Worm (Caenorhabditis elegans): ENCODE results near the gene clec-218.

Gene clec-218

DNA sequence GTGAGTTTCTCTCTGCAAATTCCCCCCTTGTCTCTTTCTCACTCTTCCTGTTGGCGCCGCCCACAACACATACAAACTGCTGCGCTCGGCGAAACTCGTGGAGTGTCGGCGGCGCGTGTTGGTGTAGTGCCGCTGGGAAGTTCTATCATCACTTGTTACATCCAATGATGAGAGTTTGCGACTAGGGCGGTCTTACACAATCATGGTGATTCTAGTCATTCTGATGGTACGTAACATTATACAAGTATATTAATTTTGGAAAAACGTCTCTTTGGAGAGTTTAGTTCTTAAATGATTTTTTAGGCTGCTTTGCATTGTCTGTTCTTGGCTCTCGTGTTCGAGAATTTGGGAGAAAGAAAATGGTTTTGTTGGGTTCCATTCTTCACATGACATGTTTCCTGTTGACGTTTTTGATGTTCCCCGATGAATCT is 41.2 kb downstream of the clec-218 start (continued):
- TF ChIP-seq ztf-28 (GFP tag; IDR thresholded peaks at IDR 0.05) (0 out of 2 replicates have a peak, but pooled peaks have one; percentile 56), egl-44 (GFP tag; IDR thresholded peaks at IDR 0.05) (peak; percentile 86), unc-62 (GFP tag; optimal IDR thresholded peaks at IDR 0.05) (no peak), let-526 (GFP tag; IDR thresholded peaks at IDR 0.05) (0 out of 2 replicates have a peak, but pooled peaks have one; percentile 12), lag-1 (GFP tag; IDR thresholded peaks at IDR 0.05) (no peak), ceh-27 (GFP tag; optimal IDR thresholded peaks at IDR 0.05) (peak; percentile 67), F33H1.4 (GFP tag; IDR thresholded peaks at IDR 0.05) (peak; percentile 74), aptf-2 (GFP tag; conservative IDR thresholded peaks at IDR 0.05) (peak; percentile 92), snpc-1.3 (tag; optimal IDR thresholded peaks at IDR 0.05; ENCODE audit: insufficient read depth) (peak; percentile 98), K12H6.12 (tag; optimal IDR thresholded peaks at IDR 0.05) (peak; percentile 28), chd-7 (tag; optimal IDR thresholded peaks at IDR 0.05) (peak; percentile 78), ekl-4 (GFP tag; IDR thresholded peaks at IDR 0.05) (peak; percentile 94), Y53G8AR.9 (GFP tag; conservative IDR thresholded peaks at IDR 0.05) (peak; percentile 85), attf-5 (GFP tag; optimal IDR thresholded peaks at IDR 0.05) (peak; percentile 46), zim-3 (tag; optimal IDR thresholded peaks at IDR 0.05) (peak; percentile 0), him-1 (tag; optimal IDR thresholded peaks at IDR 0.05) (peak; percentile 99), nhr-120 (GFP tag; IDR thresholded peaks at IDR 0.05) (no peak), cebp-1 (GFP tag; IDR thresholded peaks at IDR 0.05) (no peak), cebp-1 (tag; optimal IDR thresholded peaks at IDR 0.05) (peak; percentile 76), unc-130 (GFP tag; optimal IDR thresholded peaks at IDR 0.05) (peak; percentile 79), nfya-2 (GFP tag; IDR thresholded peaks at IDR 0.05) (no peak), Y53F4B.3 (GFP tag; IDR thresholded peaks at IDR 0.05) (no peak), rpc-1 (optimal IDR thresholded peaks at IDR 0.05) (peak; percentile 10), rpc-1 (tag; optimal IDR thresholded peaks at IDR 0.05) (peak; percentile 18), ama-1 (optimal IDR thresholded peaks at IDR 0.05) (peak; percentile 95), ama-1 (GFP tag; optimal IDR thresholded peaks at IDR 0.05) (peak; percentile 30 to 43), aptf-3 (GFP tag; IDR thresholded peaks at IDR 0.05) (peak; percentile 61; the same call in 1 of the 2 replicates), snpc-1.1 (tag; optimal IDR thresholded peaks at IDR 0.05; ENCODE audit: insufficient read depth) (peak; percentile 99), pbrm-1 (GFP tag; IDR thresholded peaks at IDR 0.05) (peak; percentile 99), mes-4 (tag; optimal IDR thresholded peaks at IDR 0.05) (peak; percentile 49), madf-6 (GFP tag; IDR thresholded peaks at IDR 0.05) (peak; percentile 93), nfyb-1 (GFP tag; IDR thresholded peaks at IDR 0.05) (peak; percentile 92), tbp1 (GFP tag; optimal IDR thresholded peaks at IDR 0.05) (peak; percentile 84)

DNA sequence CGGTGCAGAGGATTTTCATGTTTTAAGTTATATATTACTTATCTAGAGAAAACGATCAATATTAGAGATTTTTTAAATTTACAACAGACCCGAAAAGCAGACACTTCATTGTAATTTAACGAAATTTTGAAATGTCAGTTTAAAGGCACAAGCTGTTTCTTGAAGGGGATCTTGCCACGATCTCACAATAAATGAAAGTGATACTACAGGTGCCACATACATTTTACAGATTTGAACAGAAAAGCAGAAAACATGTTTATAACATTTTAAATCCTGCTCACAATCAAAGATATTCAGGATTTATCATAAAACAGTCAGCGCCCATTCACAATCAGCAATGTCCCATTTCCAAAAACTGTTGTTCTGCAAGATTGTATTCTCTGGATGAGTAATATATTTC is 42.2 kb downstream of the clec-218 start:
- no peak for TF ChIP-seq lsy-27 (tag; optimal IDR thresholded peaks at IDR 0.05; ENCODE audit: borderline replicate concordance, insufficient read depth)
- no peak for TF ChIP-seq gei-17 (GFP tag; optimal IDR thresholded peaks at IDR 0.05)
- TF ChIP-seq let-607 (tag; optimal IDR thresholded peaks at IDR 0.05) = no peak
- no peak for TF ChIP-seq xnd-1 (tag; optimal IDR thresholded peaks at IDR 0.05)
- TF ChIP-seq madf-10 (tag; optimal IDR thresholded peaks at IDR 0.05) = no peak
- no peak for TF ChIP-seq ZK185.1 (tag; optimal IDR thresholded peaks at IDR 0.05; ENCODE audit: poor library complexity, severe bottlenecking)
- TF ChIP-seq F49E8.2 (tag; optimal IDR thresholded peaks at IDR 0.05; ENCODE audit: insufficient read depth) = no peak
- TF ChIP-seq C06A6.2 (GFP tag; conservative IDR thresholded peaks at IDR 0.05) = no peak
- TF ChIP-seq aptf-3 (GFP tag; IDR thresholded peaks at IDR 0.05) = no peak
- TF ChIP-seq T07F8.4 (tag; optimal IDR thresholded peaks at IDR 0.05) = no peak
- TF ChIP-seq F23B12.7 (tag; optimal IDR thresholded peaks at IDR 0.05; ENCODE audit: insufficient read depth) = no peak
- TF ChIP-seq tbp1 (GFP tag; optimal IDR thresholded peaks at IDR 0.05) = no peak
- no peak for TF ChIP-seq mxl-1 (tag; optimal IDR thresholded peaks at IDR 0.05)
- no peak for TF ChIP-seq hsf-1 (GFP tag; IDR thresholded peaks at IDR 0.05)
- TF ChIP-seq somi-1 (GFP tag; optimal IDR thresholded peaks at IDR 0.05) = no peak
- TF ChIP-seq nhr-120 (GFP tag; IDR thresholded peaks at IDR 0.05) = no peak
